Fruit fly (Drosophila melanogaster) whole organism, embryonic: ENCODE data around the gene Ugt37A2.
A peak's percentile ranks its signal among the peaks of the same experiment; 100 is the strongest.

Experiments
- ATbp ChIP-seq: fragments of 200-800 bp; sonication (Bioruptor generic); optimal IDR thresholded peaks from 2 replicates; lab custom pipeline; 2017; ENCODE audit warnings: missing biosample characterization, mild to moderate bottlenecking, missing genetic modification characterization, missing genetic modification reagents
- Asciz ChIP-seq: fragments of 200-800 bp; sonication (Bioruptor generic); optimal IDR thresholded peaks from 2 replicates; lab custom pipeline; 2017; ENCODE audit warnings: missing biosample characterization, mild to moderate bottlenecking, missing genetic modification characterization, missing genetic modification reagents
- CG10654 ChIP-seq: fragments of 200-800 bp; sonication (Bioruptor generic); optimal IDR thresholded peaks from 2 replicates; lab custom pipeline; 2016; ENCODE audit warnings: missing biosample characterization, missing genetic modification characterization
- CG11247 ChIP-seq: fragments of 200-800 bp; sonication (Bioruptor generic); IDR thresholded peaks from 2 replicates; pipeline ENCODE4 v1.3.6; 2022; ENCODE audit warnings: missing biosample characterization, missing genetic modification characterization
- CG12071 ChIP-seq: fragments of 200-800 bp; sonication (Bioruptor generic); optimal IDR thresholded peaks from 3 replicates; lab custom pipeline; 2018; ENCODE audit warnings: missing biosample characterization, mild to moderate bottlenecking, missing genetic modification characterization
- CG1233 ChIP-seq: fragments of 200-800 bp; sonication (Bioruptor generic); optimal IDR thresholded peaks from 4 replicates; lab custom pipeline; 2018; ENCODE audit warnings: missing biosample characterization, mild to moderate bottlenecking, missing genetic modification characterization
- CG12744 ChIP-seq: fragments of 200-800 bp; sonication (Bioruptor generic); optimal IDR thresholded peaks from 2 replicates; lab custom pipeline; 2016; ENCODE audit warnings: missing biosample characterization, missing genetic modification characterization
- CG15514 ChIP-seq: fragments of 200-800 bp; sonication (Bioruptor generic); optimal IDR thresholded peaks from 3 replicates; lab custom pipeline; 2017; ENCODE audit warnings: missing biosample characterization, missing genetic modification characterization, mild to moderate bottlenecking, moderate library complexity, missing genetic modification reagents
- CG16863 ChIP-seq: fragments of 200-800 bp; sonication (Bioruptor generic); optimal IDR thresholded peaks from 3 replicates; lab custom pipeline; 2016; ENCODE audit warnings: missing biosample characterization, missing genetic modification characterization
- CG17385 ChIP-seq: fragments of 200-800 bp; sonication (Bioruptor generic); optimal IDR thresholded peaks from 3 replicates; lab custom pipeline; 2018; ENCODE audit warnings: missing biosample characterization, mild to moderate bottlenecking, missing genetic modification characterization
- CG2678 ChIP-seq: fragments of 200-800 bp; sonication (Bioruptor generic); optimal IDR thresholded peaks from 3 replicates; lab custom pipeline; 2019; ENCODE audit warnings: missing biosample characterization, mild to moderate bottlenecking, missing genetic modification characterization, moderate library complexity
- CG2889 ChIP-seq: fragments of 200-800 bp; sonication (Bioruptor generic); IDR thresholded peaks from 3 replicates; pipeline ENCODE4 v1.3.6; 2022; ENCODE audit warnings: missing biosample characterization, missing genetic modification characterization
- CG4424 ChIP-seq: fragments of 200-800 bp; sonication (Bioruptor generic); optimal IDR thresholded peaks from 3 replicates; lab custom pipeline; 2016; ENCODE audit warnings: missing biosample characterization, missing genetic modification characterization
- CG6683 ChIP-seq: fragments of 200-800 bp; sonication (Bioruptor generic); optimal IDR thresholded peaks from 2 replicates; lab custom pipeline; 2017; ENCODE audit warnings: missing biosample characterization, mild to moderate bottlenecking, missing genetic modification characterization, missing genetic modification reagents
- CG8089 ChIP-seq: fragments of 200-800 bp; sonication (Bioruptor generic); optimal IDR thresholded peaks from 3 replicates; lab custom pipeline; 2016; ENCODE audit warnings: missing biosample characterization, missing genetic modification characterization
- CG8478 ChIP-seq: fragments of >200 bp; optimal IDR thresholded peaks from 2 replicates; lab custom pipeline; 2018
- CG9437 ChIP-seq: fragments of 200-800 bp; sonication (Bioruptor generic); optimal IDR thresholded peaks from 2 replicates; lab custom pipeline; 2018; ENCODE audit warnings: missing biosample characterization, mild to moderate bottlenecking, missing genetic modification characterization
- CG9797 ChIP-seq: fragments of 200-800 bp; sonication (Bioruptor generic); optimal IDR thresholded peaks from 3 replicates; lab custom pipeline; 2018; ENCODE audit warnings: missing biosample characterization, mild to moderate bottlenecking, missing genetic modification characterization
- CG9817 ChIP-seq: fragments of 200-800 bp; sonication (Bioruptor generic); optimal IDR thresholded peaks from 2 replicates; lab custom pipeline; 2018; ENCODE audit warnings: missing biosample characterization, mild to moderate bottlenecking, missing genetic modification characterization, moderate library complexity
- Ets65A ChIP-seq: fragments of 200-800 bp; sonication (Bioruptor generic); peaks from one replicate; lab custom pipeline; 2016; ENCODE audit warnings: missing biosample characterization, missing genetic modification characterization
- Fer3 ChIP-seq: fragments of 200-800 bp; sonication (Bioruptor generic); optimal IDR thresholded peaks from 2 replicates; lab custom pipeline; 2018; ENCODE audit warnings: missing biosample characterization, mild to moderate bottlenecking, missing genetic modification characterization, moderate library complexity
- H15 ChIP-seq: fragments of 200-800 bp; sonication (Bioruptor generic); IDR thresholded peaks from 3 replicates; pipeline ENCODE4 v1.3.6; 2022; ENCODE audit warnings: missing biosample characterization, missing genetic modification characterization
- HLH3B ChIP-seq: fragments of 200-800 bp; sonication (Bioruptor generic); IDR thresholded peaks from 2 replicates; pipeline ENCODE4 v1.3.6; 2022; ENCODE audit warnings: missing biosample characterization, missing genetic modification characterization
- Hr51 ChIP-seq, 2 experiments: fragments of 200-800 bp; sonication (Bioruptor generic); optimal IDR thresholded peaks; 2 replicates in 1 of 2; 3 replicates in 1 of 2; lab custom pipeline; 2016 to 2018; ENCODE audit warnings: missing biosample characterization in 2 of 2, missing genetic modification characterization in 2 of 2, mild to moderate bottlenecking in 1 of 2, moderate library complexity in 1 of 2
- MTF-1 ChIP-seq: fragments of 200-800 bp; sonication (Bioruptor generic); optimal IDR thresholded peaks from 2 replicates; lab custom pipeline; 2018; ENCODE audit warnings: missing biosample characterization, mild to moderate bottlenecking, missing genetic modification characterization, borderline replicate concordance
- Mad ChIP-seq: fragments of 200-800 bp; sonication (Bioruptor generic); optimal IDR thresholded peaks from 2 replicates; lab custom pipeline; 2016; ENCODE audit warnings: missing biosample characterization, missing genetic modification characterization
- Nf-YA ChIP-seq: fragments of 200-800 bp; sonication (Bioruptor generic); IDR thresholded peaks from 2 replicates; pipeline ENCODE4 v1.3.6; 2022; ENCODE audit warnings: missing biosample characterization, missing genetic modification characterization
- Pdp1 ChIP-seq, 2 experiments: fragments of 200-800 bp; sonication (Bioruptor generic); optimal IDR thresholded peaks; 3 replicates each; lab custom pipeline; 2016; ENCODE audit warnings: missing biosample characterization in 2 of 2, missing genetic modification characterization in 2 of 2, mild to moderate bottlenecking in 1 of 2, moderate library complexity in 1 of 2
- Poxn ChIP-seq: fragments of 200-800 bp; sonication (Bioruptor generic); IDR thresholded peaks from 2 replicates; pipeline ENCODE4 v1.3.6; 2022; ENCODE audit warnings: missing biosample characterization, missing genetic modification characterization
- Scr ChIP-seq: fragments of 200-800 bp; sonication (Bioruptor generic); IDR thresholded peaks from 2 replicates; pipeline ENCODE4 v1.3.6; 2022; ENCODE audit warnings: missing biosample characterization, missing genetic modification characterization; ENCODE audit not compliant: partially characterized antibody
- TFAM ChIP-seq: fragments of 200-800 bp; sonication (Bioruptor generic); optimal IDR thresholded peaks from 2 replicates; lab custom pipeline; 2017; ENCODE audit warnings: missing biosample characterization, missing genetic modification characterization, inconsistent platforms
- Taf1 ChIP-seq: fragments of 200-800 bp; sonication (Bioruptor generic); IDR thresholded peaks from 2 replicates; pipeline ENCODE4 v1.3.6; 2022; ENCODE audit warnings: missing biosample characterization, missing genetic modification characterization
- ap ChIP-seq: fragments of 200-800 bp; sonication (Bioruptor generic); IDR thresholded peaks from 2 replicates; pipeline ENCODE4 v1.3.6; 2022; ENCODE audit warnings: missing biosample characterization, missing genetic modification characterization
- cato ChIP-seq: fragments of 200-800 bp; sonication (Bioruptor generic); optimal IDR thresholded peaks from 2 replicates; lab custom pipeline; 2016; ENCODE audit warnings: missing biosample characterization, missing genetic modification characterization, borderline replicate concordance
- corto ChIP-seq: fragments of 200-800 bp; sonication (Bioruptor generic); optimal IDR thresholded peaks from 2 replicates; lab custom pipeline; 2016; ENCODE audit warnings: missing biosample characterization, mild to moderate bottlenecking, missing genetic modification characterization, moderate library complexity
- da ChIP-seq: fragments of 200-800 bp; sonication (Bioruptor generic); optimal IDR thresholded peaks from 2 replicates; lab custom pipeline; 2016; ENCODE audit warnings: missing biosample characterization, missing genetic modification characterization
- fd3F ChIP-seq: fragments of 200-800 bp; sonication (Bioruptor generic); optimal IDR thresholded peaks from 2 replicates; lab custom pipeline; 2018; ENCODE audit warnings: missing biosample characterization, mild to moderate bottlenecking, missing genetic modification characterization, moderate library complexity
- jing ChIP-seq: fragments of 200-800 bp; sonication (Bioruptor generic); optimal IDR thresholded peaks from 2 replicates; lab custom pipeline; 2018; ENCODE audit warnings: missing biosample characterization, mild to moderate bottlenecking, missing genetic modification characterization
- lmd ChIP-seq: fragments of 200-800 bp; sonication (Bioruptor generic); IDR thresholded peaks from 2 replicates; pipeline ENCODE4 v1.3.6; 2022; ENCODE audit warnings: missing biosample characterization, missing genetic modification characterization
- nom ChIP-seq: fragments of 200-800 bp; sonication (Bioruptor generic); optimal IDR thresholded peaks from 2 replicates; lab custom pipeline; 2017; ENCODE audit warnings: missing biosample characterization, missing genetic modification characterization, mild to moderate bottlenecking, moderate library complexity, missing genetic modification reagents
- ranshi ChIP-seq: fragments of 200-800 bp; sonication (Bioruptor generic); IDR thresholded peaks from 2 replicates; pipeline ENCODE4 v1.3.6; 2022; ENCODE audit warnings: missing biosample characterization, missing genetic modification characterization
- row ChIP-seq: fragments of 200-800 bp; sonication (Bioruptor generic); IDR thresholded peaks from 3 replicates; pipeline ENCODE4 v1.3.6; 2022; ENCODE audit warnings: missing biosample characterization, missing genetic modification characterization
- sd ChIP-seq: fragments of 200-800 bp; sonication (Bioruptor generic); optimal IDR thresholded peaks from 3 replicates; lab custom pipeline; 2018; ENCODE audit warnings: missing biosample characterization, mild to moderate bottlenecking, missing genetic modification characterization, moderate library complexity
- sens-2 ChIP-seq: fragments of 200-800 bp; sonication (Bioruptor generic); IDR thresholded peaks from 2 replicates; pipeline ENCODE4 v1.3.6; 2022; ENCODE audit warnings: missing biosample characterization, missing genetic modification characterization
- shn ChIP-seq: fragments of 200-800 bp; sonication (Bioruptor generic); optimal IDR thresholded peaks from 3 replicates; lab custom pipeline; 2016; ENCODE audit warnings: missing biosample characterization, missing genetic modification characterization
- sima ChIP-seq: fragments of 200-800 bp; sonication (Bioruptor generic); optimal IDR thresholded peaks from 2 replicates; lab custom pipeline; 2016; ENCODE audit warnings: missing biosample characterization, missing genetic modification characterization
- vfl ChIP-seq: fragments of 200-800 bp; sonication (Bioruptor generic); optimal IDR thresholded peaks from 2 replicates; lab custom pipeline; 2016; ENCODE audit warnings: missing biosample characterization, missing genetic modification characterization
- zfh1 ChIP-seq: fragments of 200-800 bp; sonication (Bioruptor generic); IDR thresholded peaks from 3 replicates; pipeline ENCODE4 v1.3.6; 2022; ENCODE audit warnings: missing biosample characterization, missing genetic modification characterization
- zfh2 ChIP-seq: fragments of 200-800 bp; sonication (Bioruptor generic); optimal IDR thresholded peaks from 2 replicates; lab custom pipeline; 2016; ENCODE audit warnings: missing biosample characterization, missing genetic modification characterization

The Ugt37A2 gene

DNA sequence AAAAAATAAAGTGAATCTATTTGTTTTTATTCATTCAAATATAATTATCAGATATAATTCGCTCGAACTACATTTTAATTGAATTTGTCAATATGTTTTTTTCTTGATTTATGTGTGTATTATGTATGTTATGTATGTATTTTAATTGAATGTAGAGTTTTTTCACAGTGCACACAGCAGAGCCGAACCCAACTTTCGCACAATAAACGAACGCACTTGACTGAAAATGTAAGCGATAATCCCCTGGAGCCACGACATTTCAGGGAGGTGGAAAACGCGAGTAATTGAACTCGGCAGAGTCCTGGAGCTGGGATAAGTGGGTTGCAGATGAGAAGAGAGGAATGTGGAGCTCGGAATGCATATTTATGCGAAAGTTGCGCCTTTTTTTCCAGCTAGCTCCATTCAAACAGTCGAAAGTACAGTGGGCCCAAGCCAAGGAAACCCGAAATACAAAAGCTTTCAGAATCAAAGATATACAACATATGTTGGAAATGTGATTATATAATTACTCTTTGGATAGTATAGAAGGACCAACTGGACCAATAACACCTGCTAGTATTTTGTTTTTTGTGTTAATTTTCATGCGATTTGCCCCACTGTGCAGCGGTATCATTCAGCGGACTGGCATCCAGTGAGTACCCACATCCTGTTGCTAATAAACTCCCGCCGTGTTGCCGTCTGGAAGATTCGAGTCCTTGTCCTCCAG lies 11.3 kb upstream of the Ugt37A2 start (continued):
- TF ChIP-seq da (GFP tag; lab: Kevin White, UChicago) (no peak), CG2678 (peak; percentile 36), ranshi (GFP tag; lab: Robert Waterston, UW) (0 out of 2 replicates have a peak, but pooled peaks have one; percentile 45), vfl (GFP tag; lab: Kevin White, UChicago) (no peak), CG15514 (peak; percentile 33), Ets65A (no peak), CG9817 (no peak), shn (GFP tag; lab: Kevin White, UChicago) (no peak), CG2889 (GFP tag; lab: Robert Waterston, UW) (0 out of 3 replicates have a peak, but pooled peaks have one; percentile 42), zfh2 (GFP tag; lab: Kevin White, UChicago) (no peak), Nf-YA (GFP tag; lab: Robert Waterston, UW) (no peak), CG8478 (lab: Kevin White, UChicago) (no peak), corto (no peak), lmd (0 out of 2 replicates have a peak, but pooled peaks have one; percentile 32), CG9797 (no peak), MTF-1 (GFP tag; lab: Kevin White, UChicago) (no peak), Scr (GFP tag; lab: Robert Waterston, UW) (no peak), CG1233 (peak; percentile 1), H15 (peak; percentile 34; the same call in 1 of the 3 replicates), zfh1 (GFP tag; lab: Robert Waterston, UW) (0 out of 3 replicates have a peak, but pooled peaks have one; percentile 8), cato (GFP tag; lab: Kevin White, UChicago) (no peak), CG17385 (GFP tag; lab: Kevin White, UChicago) (no peak), Fer3 (no peak), CG12071 (no peak), ATbp (peak; percentile 47), HLH3B (GFP tag; lab: Robert Waterston, UW) (peak; percentile 29; the same call in 1 of the 2 replicates), sima (GFP tag; lab: Kevin White, UChicago) (no peak), CG8089 (GFP tag; lab: Kevin White, UChicago) (no peak), Poxn (no peak), CG16863 (GFP tag; lab: Kevin White, UChicago) (no peak), TFAM (GFP tag; lab: Kevin White, UChicago) (no peak), nom (GFP tag; lab: Kevin White, UChicago) (no peak), sd (tag; lab: Kevin White, UChicago) (peak; percentile 8), sens-2 (GFP tag; lab: Robert Waterston, UW) (no peak), ap (GFP tag; lab: Robert Waterston, UW) (no peak), Hr51 (GFP tag; optimal IDR thresholded peaks at IDR 0.05; lab: Kevin White, UChicago) (peak in 1 of 2 experiments; percentile 16), jing (GFP tag; lab: Kevin White, UChicago) (no peak), CG9437 (GFP tag; lab: Kevin White, UChicago) (no peak), CG11247 (GFP tag; lab: Robert Waterston, UW) (no peak), CG4424 (GFP tag; lab: Kevin White, UChicago) (no peak), CG6683 (GFP tag; lab: Kevin White, UChicago) (no peak), CG10654 (no peak), Pdp1 (GFP tag; optimal IDR thresholded peaks at IDR 0.05; lab: Kevin White, UChicago) (peak; percentile 6 to 83), Taf1 (GFP tag; lab: Robert Waterston, UW) (peak; percentile 24; the same call in 1 of the 2 replicates), Asciz (GFP tag; lab: Kevin White, UChicago) (no peak), row (GFP tag; lab: Robert Waterston, UW) (peak; percentile 54), Mad (GFP tag; lab: Kevin White, UChicago) (no peak), CG12744 (GFP tag; lab: Kevin White, UChicago) (no peak), fd3F (GFP tag; lab: Kevin White, UChicago) (no peak)
